Fruit fly (Drosophila melanogaster): ENCODE results near the gene CG10096.

CG10096 gene

dm6 chr3R:12439401-12440143 lies 43.8 kb upstream of the CG10096 start, which contains the start of gene Desat1 (continued):
- TF ChIP-seq CG17612 (GFP tag; IDR thresholded peaks at IDR 0.05) (no peak), CG4707 (GFP tag; optimal IDR thresholded peaks at IDR 0.05) (no peak), Dip2 (GFP tag; IDR thresholded peaks at IDR 0.05) (no peak), E2f2 (GFP tag; IDR thresholded peaks at IDR 0.05) (peak; percentile 49; the same call in 1 of the 2 replicates), crp (GFP tag; optimal IDR thresholded peaks at IDR 0.05) (no peak), Ssrp (tag; optimal IDR thresholded peaks at IDR 0.05) (no peak), btn (GFP tag; optimal IDR thresholded peaks at IDR 0.05) (no peak), CG2202 (tag; optimal IDR thresholded peaks at IDR 0.05) (no peak), sr (GFP tag; IDR thresholded peaks at IDR 0.05) (no peak), CG10267 (tag; optimal IDR thresholded peaks at IDR 0.05) (peak; percentile 50), CoRest (tag; optimal IDR thresholded peaks at IDR 0.05) (no peak), CG17829 (tag; optimal IDR thresholded peaks at IDR 0.05) (peak; percentile 15), CG10543 (GFP tag; optimal IDR thresholded peaks at IDR 0.05) (peak; percentile 31), Vsx1 (GFP tag; optimal IDR thresholded peaks at IDR 0.05) (no peak), Oli (tag; optimal IDR thresholded peaks at IDR 0.05) (no peak), dmrt11E (tag; optimal IDR thresholded peaks at IDR 0.05) (no peak), nmo (GFP tag; optimal IDR thresholded peaks at IDR 0.05) (peak; percentile 22), CG3065 (GFP tag; optimal IDR thresholded peaks at IDR 0.05) (no peak), Abd-B (GFP tag; optimal IDR thresholded peaks at IDR 0.05) (peak; percentile 41), ab (GFP tag; optimal IDR thresholded peaks at IDR 0.05) (no peak), CG43689 (GFP tag; IDR thresholded peaks at IDR 0.05) (no peak), Sin3A (optimal IDR thresholded peaks at IDR 0.05) (no peak), Lhr (GFP tag; optimal IDR thresholded peaks at IDR 0.05) (no peak), fu2 (GFP tag; optimal IDR thresholded peaks at IDR 0.05) (no peak), CG2199 (GFP tag; IDR thresholded peaks at IDR 0.05) (no peak), dysf (GFP tag; IDR thresholded peaks at IDR 0.05) (no peak), CG8359 (GFP tag; optimal IDR thresholded peaks at IDR 0.05; ENCODE audit: borderline replicate concordance) (no peak), slou (GFP tag; optimal IDR thresholded peaks at IDR 0.05) (no peak), Dref (GFP tag; IDR thresholded peaks at IDR 0.05) (peak; percentile 84), CG42726 (GFP tag; IDR thresholded peaks at IDR 0.05; ENCODE audit: partially characterized antibody) (peak; percentile 58; the same call in 1 of the 2 replicates), Oaz (GFP tag; IDR thresholded peaks at IDR 0.05) (no peak), ase (GFP tag; IDR thresholded peaks at IDR 0.05) (no peak), Tbp (GFP tag; optimal IDR thresholded peaks at IDR 0.05) (no peak), hth (optimal IDR thresholded peaks at IDR 0.05) (no peak), Mrtf (GFP tag; IDR thresholded peaks at IDR 0.05) (no peak), CG17912 (GFP tag; optimal IDR thresholded peaks at IDR 0.05) (no peak), CG15073 (GFP tag; optimal IDR thresholded peaks at IDR 0.05) (no peak), Deaf1 (tag; optimal IDR thresholded peaks at IDR 0.05) (no peak), gsb (GFP tag; IDR thresholded peaks at IDR 0.05) (no peak), oc (tag; optimal IDR thresholded peaks at IDR 0.05) (no peak), C15 (GFP tag; IDR thresholded peaks at IDR 0.05) (no peak), dimm (GFP tag; IDR thresholded peaks at IDR 0.05) (no peak), Bteb2 (GFP tag; optimal IDR thresholded peaks at IDR 0.05) (no peak), CG13624 (GFP tag; optimal IDR thresholded peaks at IDR 0.05) (peak; percentile 29), CG6683 (GFP tag; optimal IDR thresholded peaks at IDR 0.05) (no peak), tup (GFP tag; optimal IDR thresholded peaks at IDR 0.05) (no peak), Atf3 (GFP tag; optimal IDR thresholded peaks at IDR 0.05) (no peak), bcd (GFP tag; optimal IDR thresholded peaks at IDR 0.05) (no peak), br (optimal IDR thresholded peaks at IDR 0.05) (no peak), pb (GFP tag; optimal IDR thresholded peaks at IDR 0.05) (no peak), ham (GFP tag; IDR thresholded peaks at IDR 0.05) (no peak), CG3407 (GFP tag; optimal IDR thresholded peaks at IDR 0.05) (no peak)
